Fruit fly (Drosophila melanogaster): Measurements from ENCODE around the gene CtsB.
A peak's percentile ranks its signal among the peaks of the same experiment; 100 is the strongest.

Gene CtsB

DNA sequence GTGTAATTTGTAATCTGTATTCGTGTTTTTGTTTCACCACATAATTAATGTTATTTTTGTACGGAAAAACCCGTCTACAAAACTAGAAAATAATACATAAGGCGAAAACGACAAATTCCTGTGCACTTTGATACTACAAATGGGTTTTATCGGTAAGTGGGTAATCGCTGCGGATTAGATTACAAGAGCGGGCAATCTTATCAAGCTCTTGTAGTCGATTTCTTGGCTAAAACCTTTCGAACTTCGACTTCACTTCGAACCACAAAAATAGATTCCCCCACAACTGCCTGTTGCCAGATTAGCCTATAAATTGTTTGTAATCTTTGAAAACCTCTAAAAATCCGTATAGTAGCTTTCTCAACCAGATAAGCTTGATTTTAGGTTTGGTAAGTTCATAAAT is 41.0 kb downstream of the CtsB start:
- no peak for TF ChIP-seq pan (optimal IDR thresholded peaks at IDR 0.05)
- peak; percentile 34 for TF ChIP-seq brk (GFP tag; optimal IDR thresholded peaks at IDR 0.05)

DNA sequence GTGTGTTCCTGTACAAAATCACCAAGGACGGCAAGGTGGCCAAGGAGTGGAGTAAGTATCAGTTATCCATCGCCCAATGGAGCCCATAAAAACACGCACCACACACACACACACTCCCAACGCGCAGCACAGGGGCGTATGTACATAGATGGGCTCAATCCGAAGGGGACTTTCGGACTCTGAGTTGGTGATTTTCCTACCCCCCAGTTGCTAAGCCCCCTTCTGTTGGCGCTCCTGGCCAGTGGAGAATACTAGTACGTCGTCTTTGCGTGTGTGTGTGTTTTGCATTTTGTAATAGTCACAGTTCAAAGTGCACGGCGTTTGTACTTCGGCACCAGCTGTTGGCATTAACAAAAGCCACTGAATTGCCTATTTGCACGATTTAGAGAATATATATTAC is 41.9 kb downstream of the CtsB start:
- TF ChIP-seq tai (GFP tag; optimal IDR thresholded peaks at IDR 0.05) (no peak), CG32264 (GFP tag; optimal IDR thresholded peaks at IDR 0.05) (no peak), Abd-B (GFP tag; optimal IDR thresholded peaks at IDR 0.05) (no peak), brk (GFP tag; optimal IDR thresholded peaks at IDR 0.05) (no peak), br (GFP tag; optimal IDR thresholded peaks at IDR 0.05) (peak; percentile 78), pan (optimal IDR thresholded peaks at IDR 0.05) (no peak), OdsH (GFP tag; optimal IDR thresholded peaks at IDR 0.05) (peak; percentile 75), HLH106 (tag; optimal IDR thresholded peaks at IDR 0.05) (peak; percentile 67), usp (GFP tag; optimal IDR thresholded peaks at IDR 0.05) (no peak), N (GFP tag; optimal IDR thresholded peaks at IDR 0.05) (no peak), CrebA (GFP tag; optimal IDR thresholded peaks at IDR 0.05; ENCODE audit: borderline replicate concordance) (no peak), ey (GFP tag; optimal IDR thresholded peaks at IDR 0.05) (peak; percentile 84), sv (GFP tag; optimal IDR thresholded peaks at IDR 0.05) (peak; percentile 65), Dif (GFP tag; optimal IDR thresholded peaks at IDR 0.05; ENCODE audit: partially characterized antibody) (no peak), Hr78 (GFP tag; optimal IDR thresholded peaks at IDR 0.05) (no peak), woc (GFP tag; optimal IDR thresholded peaks at IDR 0.05) (no peak), lola (GFP tag; optimal IDR thresholded peaks at IDR 0.05) (no peak), dsf (GFP tag; optimal IDR thresholded peaks at IDR 0.05; ENCODE audit: borderline replicate concordance) (no peak), dl (GFP tag; optimal IDR thresholded peaks at IDR 0.05; ENCODE audit: insufficient read depth in 1 of 2, partially characterized antibody in 2 of 2) (no peak), Hnf4 (GFP tag; optimal IDR thresholded peaks at IDR 0.05) (peak; percentile 90), sage (GFP tag; optimal IDR thresholded peaks at IDR 0.05) (no peak), dmrt93B (GFP tag; optimal IDR thresholded peaks at IDR 0.05) (peak; percentile 46), fru (GFP tag; optimal IDR thresholded peaks at IDR 0.05) (peak; percentile 47), CG9705 (GFP tag; optimal IDR thresholded peaks at IDR 0.05) (peak; percentile 31), GATAd (GFP tag; optimal IDR thresholded peaks at IDR 0.05) (no peak), Myc (optimal IDR thresholded peaks at IDR 0.05) (no peak), psq (GFP tag; optimal IDR thresholded peaks at IDR 0.05) (no peak), Jra (GFP tag; optimal IDR thresholded peaks at IDR 0.05) (peak; percentile 2), Mio (GFP tag; optimal IDR thresholded peaks at IDR 0.05) (no peak), foxo (GFP tag; optimal IDR thresholded peaks at IDR 0.05) (peak in 1 of 2 experiments; percentile 74), jim (GFP tag; optimal IDR thresholded peaks at IDR 0.05) (peak; percentile 8), Vsx2 (GFP tag; optimal IDR thresholded peaks at IDR 0.05; ENCODE audit: partially characterized antibody) (no peak), h (GFP tag; optimal IDR thresholded peaks at IDR 0.05) (peak; percentile 74), Sp1 (GFP tag; optimal IDR thresholded peaks at IDR 0.05) (peak; percentile 45), Rel (GFP tag; optimal IDR thresholded peaks at IDR 0.05) (no peak), Rel (tag; optimal IDR thresholded peaks at IDR 0.05) (peak; percentile 56), rgr (GFP tag; optimal IDR thresholded peaks at IDR 0.05) (peak; percentile 80), Hr83 (GFP tag; optimal IDR thresholded peaks at IDR 0.05; ENCODE audit: poor library complexity, severe bottlenecking) (peak; percentile 84), Dfd (GFP tag; optimal IDR thresholded peaks at IDR 0.05) (no peak)

DNA sequence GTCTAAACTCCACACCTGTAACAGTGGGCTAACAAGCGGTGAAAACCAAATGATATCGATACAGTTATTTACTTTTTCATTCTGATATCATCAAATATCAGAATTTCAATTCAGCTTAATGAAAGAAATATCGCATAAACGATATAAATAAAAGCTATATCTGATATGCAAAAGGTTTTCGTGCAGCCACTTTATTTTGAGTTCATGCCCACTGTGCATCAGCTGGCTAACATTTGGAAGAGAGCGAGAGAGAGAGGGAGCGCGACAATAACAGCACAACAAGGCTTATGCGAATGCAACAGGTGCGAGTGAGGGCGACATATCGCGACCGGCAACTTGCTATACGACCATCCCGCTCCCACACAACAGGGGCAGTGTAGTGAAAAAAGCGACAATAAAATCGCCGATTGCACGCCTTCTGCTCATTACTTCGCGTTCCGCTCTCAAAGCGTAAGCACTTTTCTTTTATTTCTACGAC is 42.5 kb downstream of the CtsB start, which contains the start of gene CG11151:
TSS of gene CG11151 (plus strand) at position 334 of the 478 bp plus-strand sequence.
- no peak for TF ChIP-seq Dfd (GFP tag; optimal IDR thresholded peaks at IDR 0.05)
- peak; percentile 39 for TF ChIP-seq Hr83 (GFP tag; optimal IDR thresholded peaks at IDR 0.05; ENCODE audit: poor library complexity, severe bottlenecking)
- no peak for TF ChIP-seq usp (GFP tag; optimal IDR thresholded peaks at IDR 0.05)
- peak; percentile 94 for TF ChIP-seq tai (GFP tag; optimal IDR thresholded peaks at IDR 0.05)
- TF ChIP-seq Mio (GFP tag; optimal IDR thresholded peaks at IDR 0.05) = peak; percentile 82
- peak; percentile 97 for TF ChIP-seq ey (GFP tag; optimal IDR thresholded peaks at IDR 0.05)
- TF ChIP-seq dmrt93B (GFP tag; optimal IDR thresholded peaks at IDR 0.05) = peak; percentile 89
- TF ChIP-seq Jra (GFP tag; optimal IDR thresholded peaks at IDR 0.05) = peak; percentile 91
- peak; percentile 93 for TF ChIP-seq psq (GFP tag; optimal IDR thresholded peaks at IDR 0.05)
- TF ChIP-seq sage (GFP tag; optimal IDR thresholded peaks at IDR 0.05) = peak; percentile 96
- peak; percentile 98 for TF ChIP-seq br (GFP tag; optimal IDR thresholded peaks at IDR 0.05)
- TF ChIP-seq jim (GFP tag; optimal IDR thresholded peaks at IDR 0.05) = no peak
- peak; percentile 93 to 98 for TF ChIP-seq foxo (GFP tag; optimal IDR thresholded peaks at IDR 0.05)
- no peak for TF ChIP-seq CrebA (GFP tag; optimal IDR thresholded peaks at IDR 0.05; ENCODE audit: borderline replicate concordance)
- peak; percentile 98 for TF ChIP-seq woc (GFP tag; optimal IDR thresholded peaks at IDR 0.05)
- TF ChIP-seq GATAd (GFP tag; optimal IDR thresholded peaks at IDR 0.05) = peak; percentile 69
- peak; percentile 98 for TF ChIP-seq h (GFP tag; optimal IDR thresholded peaks at IDR 0.05)
- TF ChIP-seq CG32264 (GFP tag; optimal IDR thresholded peaks at IDR 0.05) = peak; percentile 93
- TF ChIP-seq CG9705 (GFP tag; optimal IDR thresholded peaks at IDR 0.05) = peak; percentile 95
- TF ChIP-seq brk (GFP tag; optimal IDR thresholded peaks at IDR 0.05) = peak; percentile 88
- no peak for TF ChIP-seq lola (GFP tag; optimal IDR thresholded peaks at IDR 0.05)
- TF ChIP-seq Hnf4 (GFP tag; optimal IDR thresholded peaks at IDR 0.05) = peak; percentile 97
- TF ChIP-seq dsf (GFP tag; optimal IDR thresholded peaks at IDR 0.05; ENCODE audit: borderline replicate concordance) = peak; percentile 83
- peak; percentile 90 for TF ChIP-seq sv (GFP tag; optimal IDR thresholded peaks at IDR 0.05)
- peak; percentile 98 for TF ChIP-seq rgr (GFP tag; optimal IDR thresholded peaks at IDR 0.05)
- TF ChIP-seq OdsH (GFP tag; optimal IDR thresholded peaks at IDR 0.05) = peak; percentile 97
- peak; percentile 96 for TF ChIP-seq HLH106 (tag; optimal IDR thresholded peaks at IDR 0.05)
- TF ChIP-seq pan (optimal IDR thresholded peaks at IDR 0.05) = no peak
- TF ChIP-seq Abd-B (GFP tag; optimal IDR thresholded peaks at IDR 0.05) = no peak
- peak; percentile 7 to 62 for TF ChIP-seq dl (GFP tag; optimal IDR thresholded peaks at IDR 0.05; ENCODE audit: insufficient read depth in 1 of 2, partially characterized antibody in 2 of 2)
- TF ChIP-seq Vsx2 (GFP tag; optimal IDR thresholded peaks at IDR 0.05; ENCODE audit: partially characterized antibody) = no peak
- TF ChIP-seq Sp1 (GFP tag; optimal IDR thresholded peaks at IDR 0.05) = peak; percentile 97
- TF ChIP-seq fru (GFP tag; optimal IDR thresholded peaks at IDR 0.05) = peak; percentile 99
- no peak for TF ChIP-seq Hr78 (GFP tag; optimal IDR thresholded peaks at IDR 0.05)
- no peak for TF ChIP-seq N (GFP tag; optimal IDR thresholded peaks at IDR 0.05)
- no peak for TF ChIP-seq Myc (optimal IDR thresholded peaks at IDR 0.05)
- peak; percentile 36 for TF ChIP-seq Dif (GFP tag; optimal IDR thresholded peaks at IDR 0.05; ENCODE audit: partially characterized antibody)
- peak; percentile 77 for TF ChIP-seq Rel (GFP tag; optimal IDR thresholded peaks at IDR 0.05)
- peak; percentile 78 for TF ChIP-seq Rel (tag; optimal IDR thresholded peaks at IDR 0.05)

Measured in whole organism, wandering third instar larva.